Fruit fly (Drosophila melanogaster): ENCODE measurements around the gene CG42811.
A peak's percentile ranks its signal among the peaks of the same experiment; 100 is the strongest.

The CG42811 gene

DNA sequence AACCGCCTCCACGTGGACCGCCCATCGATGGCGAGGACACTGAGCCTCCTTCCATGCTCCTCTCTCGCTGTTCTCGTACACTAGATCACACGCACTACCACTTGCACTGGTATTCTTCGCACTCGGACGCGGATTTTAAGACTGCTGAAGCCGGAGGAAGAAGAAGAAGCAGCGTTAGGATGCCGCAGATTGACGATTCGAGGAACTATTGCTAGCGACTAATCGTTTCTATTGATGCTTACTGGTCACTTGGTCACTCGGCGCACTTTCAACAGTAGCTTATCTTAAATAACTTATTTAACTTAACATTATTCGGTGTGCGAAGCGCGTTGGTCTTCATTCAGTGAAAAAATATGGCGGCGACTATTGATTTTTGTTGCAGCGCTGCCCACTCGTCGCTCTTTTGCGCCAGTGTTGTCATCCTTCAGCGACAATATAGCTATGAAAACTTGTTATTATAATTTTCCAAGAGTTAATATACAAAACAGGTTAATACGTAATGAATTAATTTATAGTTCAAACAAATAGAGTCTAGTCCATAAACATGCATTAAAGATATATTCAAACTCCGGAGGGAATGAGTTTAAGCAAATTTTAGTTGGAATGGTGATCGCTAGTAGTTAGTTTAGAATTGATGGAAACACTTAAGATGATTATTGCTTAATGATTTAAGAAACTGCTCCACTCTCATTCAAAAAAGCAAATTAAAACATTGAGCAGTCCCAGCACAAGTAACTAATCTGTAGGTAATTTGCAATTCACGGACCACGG is 18.4 kb downstream of the CG42811 start, which contains the start of the genes CG5746 and CG6454:
Gene CG5746, minus strand, starts transcription at position 372 of the 771 bp plus-strand sequence.
Gene CG6454, plus strand, starts transcription at position 763 of the 771 bp plus-strand sequence.
- no peak for TF ChIP-seq tai (GFP tag; optimal IDR thresholded peaks at IDR 0.05)
- TF ChIP-seq Hr83 (GFP tag; optimal IDR thresholded peaks at IDR 0.05; ENCODE audit: poor library complexity, severe bottlenecking) = no peak
- TF ChIP-seq lola (GFP tag; optimal IDR thresholded peaks at IDR 0.05) = no peak
- no peak for TF ChIP-seq Rel (GFP tag; optimal IDR thresholded peaks at IDR 0.05)
- no peak for TF ChIP-seq Rel (tag; optimal IDR thresholded peaks at IDR 0.05)
- no peak for TF ChIP-seq Abd-B (GFP tag; optimal IDR thresholded peaks at IDR 0.05)
- TF ChIP-seq sage (GFP tag; optimal IDR thresholded peaks at IDR 0.05) = no peak
- TF ChIP-seq OdsH (GFP tag; optimal IDR thresholded peaks at IDR 0.05) = no peak
- no peak for TF ChIP-seq Mio (GFP tag; optimal IDR thresholded peaks at IDR 0.05)
- TF ChIP-seq h (GFP tag; optimal IDR thresholded peaks at IDR 0.05) = no peak
- no peak for TF ChIP-seq jim (GFP tag; optimal IDR thresholded peaks at IDR 0.05)
- no peak for TF ChIP-seq fru (GFP tag; optimal IDR thresholded peaks at IDR 0.05)
- TF ChIP-seq Vsx2 (GFP tag; optimal IDR thresholded peaks at IDR 0.05; ENCODE audit: partially characterized antibody) = no peak
- peak; percentile 45 for TF ChIP-seq CG9705 (GFP tag; optimal IDR thresholded peaks at IDR 0.05)
- TF ChIP-seq Hnf4 (GFP tag; optimal IDR thresholded peaks at IDR 0.05) = no peak
- no peak for TF ChIP-seq Jra (GFP tag; optimal IDR thresholded peaks at IDR 0.05)
- TF ChIP-seq brk (GFP tag; optimal IDR thresholded peaks at IDR 0.05) = no peak
- TF ChIP-seq Dfd (GFP tag; optimal IDR thresholded peaks at IDR 0.05) = no peak
- no peak for TF ChIP-seq CrebA (GFP tag; optimal IDR thresholded peaks at IDR 0.05; ENCODE audit: borderline replicate concordance)
- TF ChIP-seq woc (GFP tag; optimal IDR thresholded peaks at IDR 0.05) = no peak
- peak; percentile 37 for TF ChIP-seq CG32264 (GFP tag; optimal IDR thresholded peaks at IDR 0.05)
- peak; percentile 87 for TF ChIP-seq Myc (optimal IDR thresholded peaks at IDR 0.05)
- TF ChIP-seq psq (GFP tag; optimal IDR thresholded peaks at IDR 0.05) = peak; percentile 54
- TF ChIP-seq ey (GFP tag; optimal IDR thresholded peaks at IDR 0.05) = peak; percentile 59
- no peak for TF ChIP-seq rgr (GFP tag; optimal IDR thresholded peaks at IDR 0.05)
- TF ChIP-seq pan (optimal IDR thresholded peaks at IDR 0.05) = no peak
- TF ChIP-seq sv (GFP tag; optimal IDR thresholded peaks at IDR 0.05) = peak; percentile 56
- no peak for TF ChIP-seq dsf (GFP tag; optimal IDR thresholded peaks at IDR 0.05; ENCODE audit: borderline replicate concordance)
- TF ChIP-seq Dif (GFP tag; optimal IDR thresholded peaks at IDR 0.05; ENCODE audit: partially characterized antibody) = no peak
- no peak for TF ChIP-seq HLH106 (tag; optimal IDR thresholded peaks at IDR 0.05)

DNA sequence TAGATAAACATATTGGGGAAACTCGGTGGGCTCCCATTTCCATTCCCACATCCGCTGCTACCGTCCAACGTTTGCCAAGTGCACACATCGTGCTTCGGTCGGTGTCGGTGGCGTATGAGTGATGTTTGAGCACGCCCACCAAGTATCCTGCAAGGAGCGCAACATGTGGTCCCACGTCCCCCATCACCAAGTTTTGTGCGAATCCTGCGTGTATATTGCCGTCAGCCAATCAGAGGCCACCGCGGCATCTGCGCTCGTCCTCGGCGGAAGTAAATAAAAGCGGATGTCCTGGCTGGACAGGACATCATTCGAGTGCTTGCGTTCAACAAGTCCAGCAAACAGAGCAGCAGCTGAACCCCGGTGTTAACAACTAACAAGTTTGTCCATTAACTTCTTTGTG is 25.8 kb downstream of the CG42811 start, which contains the start of gene Ms:
Gene Ms, plus strand, starts transcription at position 301 of the 400 bp plus-strand sequence.
- TF ChIP-seq fru (GFP tag; optimal IDR thresholded peaks at IDR 0.05) = no peak
- TF ChIP-seq Jra (GFP tag; optimal IDR thresholded peaks at IDR 0.05) = no peak
- no peak for TF ChIP-seq Hnf4 (GFP tag; optimal IDR thresholded peaks at IDR 0.05)
- TF ChIP-seq Hr78 (GFP tag; optimal IDR thresholded peaks at IDR 0.05) = no peak
- TF ChIP-seq Rel (GFP tag; optimal IDR thresholded peaks at IDR 0.05) = no peak
- TF ChIP-seq Rel (tag; optimal IDR thresholded peaks at IDR 0.05) = no peak
- TF ChIP-seq jim (GFP tag; optimal IDR thresholded peaks at IDR 0.05) = no peak
- TF ChIP-seq br (GFP tag; optimal IDR thresholded peaks at IDR 0.05) = no peak
- no peak for TF ChIP-seq Sp1 (GFP tag; optimal IDR thresholded peaks at IDR 0.05)
- no peak for TF ChIP-seq sage (GFP tag; optimal IDR thresholded peaks at IDR 0.05)
- TF ChIP-seq dsf (GFP tag; optimal IDR thresholded peaks at IDR 0.05; ENCODE audit: borderline replicate concordance) = no peak
- TF ChIP-seq CG9705 (GFP tag; optimal IDR thresholded peaks at IDR 0.05) = no peak
- no peak for TF ChIP-seq Dif (GFP tag; optimal IDR thresholded peaks at IDR 0.05; ENCODE audit: partially characterized antibody)
- no peak for TF ChIP-seq Dfd (GFP tag; optimal IDR thresholded peaks at IDR 0.05)
- TF ChIP-seq pan (optimal IDR thresholded peaks at IDR 0.05) = no peak
- no peak for TF ChIP-seq psq (GFP tag; optimal IDR thresholded peaks at IDR 0.05)
- TF ChIP-seq tai (GFP tag; optimal IDR thresholded peaks at IDR 0.05) = no peak
- TF ChIP-seq CG32264 (GFP tag; optimal IDR thresholded peaks at IDR 0.05) = no peak

DNA sequence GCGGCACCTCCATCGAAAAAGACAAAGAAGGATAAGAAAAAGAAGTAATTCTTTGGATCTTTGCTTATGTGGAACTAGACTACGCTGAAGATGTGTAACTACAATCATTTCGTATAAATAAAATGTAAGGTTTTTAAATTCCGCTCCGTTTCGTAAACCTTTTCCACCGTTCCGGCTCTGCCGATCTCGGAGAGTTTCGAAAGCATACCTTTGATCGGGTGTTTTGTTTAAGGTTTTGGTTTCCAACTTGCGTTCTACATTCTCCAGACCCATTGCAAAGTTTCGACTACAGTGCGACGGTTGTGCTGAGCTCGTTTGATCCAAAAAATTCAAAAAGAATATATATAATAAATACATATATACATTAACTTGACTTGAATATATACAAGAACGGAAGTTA is 30.4 kb downstream of the CG42811 start, which contains the start of gene CG6432:
Gene CG6432, plus strand, starts transcription at position 301 of the 400 bp plus-strand sequence.
- TF ChIP-seq dsf (GFP tag; optimal IDR thresholded peaks at IDR 0.05; ENCODE audit: borderline replicate concordance) (no peak), Dfd (GFP tag; optimal IDR thresholded peaks at IDR 0.05) (no peak), lola (GFP tag; optimal IDR thresholded peaks at IDR 0.05) (no peak), Jra (GFP tag; optimal IDR thresholded peaks at IDR 0.05) (no peak)

Data from whole organism, wandering third instar larva.